Worm (Caenorhabditis elegans): Measurements from ENCODE around the gene tut-2.

DNA sequence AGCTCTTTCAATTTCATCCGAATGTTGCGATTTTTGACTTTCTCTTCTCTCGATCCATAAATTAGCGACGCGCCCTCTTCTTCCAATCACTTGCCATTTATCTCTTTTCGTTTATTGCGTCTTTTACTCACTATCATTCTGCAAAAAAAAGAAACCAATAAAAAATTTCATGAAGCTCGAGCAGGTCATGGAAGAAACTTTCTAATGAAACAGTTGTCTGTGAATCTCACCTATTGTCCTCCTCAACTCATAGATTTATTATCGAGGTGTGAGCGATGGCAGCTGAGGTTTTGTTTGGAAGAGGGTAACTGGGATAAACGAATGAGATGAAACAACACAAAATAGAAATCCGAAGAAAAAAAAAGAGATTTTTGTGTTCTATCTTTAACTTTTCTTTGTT is 6.2 kb downstream of the tut-2 start:
- TF ChIP-seq nhr-6 (tag; optimal IDR thresholded peaks at IDR 0.05): no peak
- TF ChIP-seq nhr-12 (tag; optimal IDR thresholded peaks at IDR 0.05): no peak
- no peak for TF ChIP-seq egl-27 (tag; optimal IDR thresholded peaks at IDR 0.05)
